Fruit fly (Drosophila melanogaster) whole organism, embryonic: ENCODE data around the gene Mst98Cb.

Experiments
- Blimp-1 ChIP-seq: fragments of 200-800 bp; sonication (Bioruptor generic); optimal IDR thresholded peaks from 3 replicates; lab custom pipeline; 2018; ENCODE audit warnings: missing biosample characterization, missing genetic modification characterization, mild to moderate bottlenecking, moderate library complexity, missing genetic modification reagents
- CG10543 ChIP-seq: fragments of 200-800 bp; sonication (Bioruptor generic); optimal IDR thresholded peaks from 3 replicates; lab custom pipeline; 2017; ENCODE audit warnings: missing biosample characterization, mild to moderate bottlenecking, missing genetic modification characterization, moderate library complexity
- CG12236 ChIP-seq: fragments of 200-800 bp; sonication (Bioruptor generic); optimal IDR thresholded peaks from 2 replicates; lab custom pipeline; 2016; ENCODE audit warnings: missing biosample characterization, missing genetic modification characterization
- CG12744 ChIP-seq: fragments of 200-800 bp; sonication (Bioruptor generic); optimal IDR thresholded peaks from 2 replicates; lab custom pipeline; 2016; ENCODE audit warnings: missing biosample characterization, missing genetic modification characterization
- CG13296 ChIP-seq: fragments of 200-800 bp; sonication (Bioruptor generic); optimal IDR thresholded peaks from 3 replicates; lab custom pipeline; 2018; ENCODE audit warnings: missing biosample characterization, mild to moderate bottlenecking, missing genetic modification characterization
- CG13775 ChIP-seq: fragments of 200-800 bp; sonication (Bioruptor generic); optimal IDR thresholded peaks from 3 replicates; lab custom pipeline; 2017; ENCODE audit warnings: missing biosample characterization, mild to moderate bottlenecking, missing genetic modification characterization
- CG15514 ChIP-seq: fragments of 200-800 bp; sonication (Bioruptor generic); optimal IDR thresholded peaks from 3 replicates; lab custom pipeline; 2017; ENCODE audit warnings: missing biosample characterization, missing genetic modification characterization, mild to moderate bottlenecking, moderate library complexity, missing genetic modification reagents
- CG16863 ChIP-seq: fragments of 200-800 bp; sonication (Bioruptor generic); optimal IDR thresholded peaks from 3 replicates; lab custom pipeline; 2016; ENCODE audit warnings: missing biosample characterization, missing genetic modification characterization
- CG1792 ChIP-seq: fragments of 200-800 bp; sonication (Bioruptor generic); optimal IDR thresholded peaks from 2 replicates; lab custom pipeline; 2016; ENCODE audit warnings: missing biosample characterization, missing genetic modification characterization
- CG2202 ChIP-seq: fragments of 200-800 bp; sonication (Bioruptor generic); optimal IDR thresholded peaks from 2 replicates; lab custom pipeline; 2018; ENCODE audit warnings: missing biosample characterization, mild to moderate bottlenecking, missing genetic modification characterization
- CG30431 ChIP-seq: fragments of 200-800 bp; sonication (Bioruptor generic); optimal IDR thresholded peaks from 2 replicates; lab custom pipeline; 2017; ENCODE audit warnings: missing biosample characterization, missing genetic modification characterization
- CG43689 ChIP-seq: fragments of 200-800 bp; sonication (Bioruptor generic); IDR thresholded peaks from 2 replicates; pipeline ENCODE4 v1.3.6; 2022; ENCODE audit warnings: missing biosample characterization, missing genetic modification characterization
- CG6175 ChIP-seq: fragments of 200-800 bp; sonication (Bioruptor generic); IDR thresholded peaks from 3 replicates; pipeline ENCODE4 v1.3.6; 2022; ENCODE audit warnings: missing biosample characterization, missing genetic modification characterization
- CG6254 ChIP-seq: fragments of 200-800 bp; sonication (Bioruptor generic); optimal IDR thresholded peaks from 3 replicates; lab custom pipeline; 2017; ENCODE audit warnings: mild to moderate bottlenecking, missing biosample characterization, missing genetic modification reagents, missing genetic modification characterization
- D ChIP-seq, 2 experiments: fragments of 200-800 bp in 1 of 2; fragments of >200 bp in 1 of 2; sonication (Bioruptor generic) in 1 of 2; optimal IDR thresholded peaks; 2 replicates in 1 of 2; 3 replicates in 1 of 2; lab custom pipeline; 2017; ENCODE audit warnings: mild to moderate bottlenecking in 1 of 2, missing biosample characterization in 1 of 2, missing genetic modification characterization in 1 of 2, missing genetic modification reagents in 1 of 2
- Dfd ChIP-seq, 2 experiments: fragments of >200 bp; optimal IDR thresholded peaks; 2 replicates each; lab custom pipeline; 2017; ENCODE audit warnings: missing biosample characterization in 2 of 2, missing genetic modification characterization in 2 of 2
- Drgx ChIP-seq: fragments of 200-800 bp; sonication (Bioruptor generic); IDR thresholded peaks from 2 replicates; pipeline ENCODE4 v1.3.6; 2022; ENCODE audit warnings: missing biosample characterization, missing genetic modification characterization
- Ets65A ChIP-seq: fragments of 200-800 bp; sonication (Bioruptor generic); peaks from one replicate; lab custom pipeline; 2016; ENCODE audit warnings: missing biosample characterization, missing genetic modification characterization
- HLH4C ChIP-seq: fragments of 200-800 bp; sonication (Bioruptor generic); IDR thresholded peaks from 3 replicates; pipeline ENCODE4 v1.3.6; 2022; ENCODE audit warnings: missing biosample characterization, missing genetic modification characterization; ENCODE audit not compliant: partially characterized antibody
- HLH54F ChIP-seq: fragments of 200-800 bp; sonication (Bioruptor generic); optimal IDR thresholded peaks from 3 replicates; lab custom pipeline; 2016; ENCODE audit warnings: missing biosample characterization, missing genetic modification characterization
- HmgZ ChIP-seq: fragments of 200-800 bp; sonication (Bioruptor generic); optimal IDR thresholded peaks from 2 replicates; lab custom pipeline; 2018; ENCODE audit warnings: missing biosample characterization, mild to moderate bottlenecking, missing genetic modification characterization
- Hmx ChIP-seq: fragments of 200-800 bp; sonication (Bioruptor generic); optimal IDR thresholded peaks from 2 replicates; lab custom pipeline; 2016; ENCODE audit warnings: missing biosample characterization, missing genetic modification characterization
- MBD-R2 ChIP-seq: fragments of 200-800 bp; sonication (Bioruptor generic); IDR thresholded peaks from 2 replicates; pipeline ENCODE4 v1.3.6; 2022; ENCODE audit warnings: missing biosample characterization, missing genetic modification characterization
- Med ChIP-seq: fragments of 200-800 bp; sonication (Bioruptor generic); peaks from one replicate; lab custom pipeline; 2016; ENCODE audit warnings: missing biosample characterization, missing genetic modification characterization, mild to moderate bottlenecking, inconsistent platforms, moderate library complexity
- Rfx ChIP-seq: fragments of 200-800 bp; sonication (Bioruptor generic); IDR thresholded peaks from 2 replicates; pipeline ENCODE4 v1.3.6; 2022; ENCODE audit warnings: missing biosample characterization, missing genetic modification characterization
- Trl ChIP-seq, 3 experiments: fragments of >200 bp in 2 of 3; fragments of 200-800 bp in 1 of 3; sonication (Bioruptor generic) in 1 of 3; optimal IDR thresholded peaks; 2 replicates in 1 of 3; 3 replicates in 2 of 3; lab custom pipeline; 2016 to 2017; ENCODE audit warnings: missing biosample characterization in 1 of 3, missing genetic modification characterization in 1 of 3
- abd-A ChIP-seq: fragments of 200-800 bp; sonication (Bioruptor generic); optimal IDR thresholded peaks from 3 replicates; lab custom pipeline; 2019; ENCODE audit warnings: missing biosample characterization, mild to moderate bottlenecking, missing genetic modification characterization, moderate library complexity
- ase ChIP-seq: fragments of 200-800 bp; sonication (Bioruptor generic); IDR thresholded peaks from 3 replicates; pipeline ENCODE4 v1.3.6; 2022; ENCODE audit warnings: missing biosample characterization, missing genetic modification characterization
- az2 ChIP-seq: fragments of 200-800 bp; sonication (Bioruptor generic); optimal IDR thresholded peaks from 3 replicates; lab custom pipeline; 2016; ENCODE audit warnings: missing biosample characterization, missing genetic modification characterization
- btn ChIP-seq: fragments of 200-800 bp; sonication (Bioruptor generic); optimal IDR thresholded peaks from 2 replicates; lab custom pipeline; 2016; ENCODE audit warnings: missing biosample characterization, missing genetic modification characterization
- cas ChIP-seq: fragments of 200-800 bp; sonication (Bioruptor generic); IDR thresholded peaks from 2 replicates; pipeline ENCODE4 v1.3.6; 2022; ENCODE audit warnings: missing biosample characterization, missing genetic modification characterization
- cwo ChIP-seq: fragments of 200-800 bp; sonication (Bioruptor generic); optimal IDR thresholded peaks from 3 replicates; lab custom pipeline; 2017; ENCODE audit warnings: missing biosample characterization, missing genetic modification characterization, mild to moderate bottlenecking, moderate library complexity, missing genetic modification reagents
- da ChIP-seq: fragments of 200-800 bp; sonication (Bioruptor generic); optimal IDR thresholded peaks from 2 replicates; lab custom pipeline; 2016; ENCODE audit warnings: missing biosample characterization, missing genetic modification characterization
- dimm ChIP-seq: fragments of 200-800 bp; sonication (Bioruptor generic); IDR thresholded peaks from 2 replicates; pipeline ENCODE4 v1.3.6; 2022; ENCODE audit warnings: missing biosample characterization, missing genetic modification characterization
- ewg ChIP-seq: fragments of 200-800 bp; sonication (Bioruptor generic); optimal IDR thresholded peaks from 3 replicates; lab custom pipeline; 2017; ENCODE audit warnings: mild to moderate bottlenecking, missing biosample characterization, missing genetic modification reagents, missing genetic modification characterization
- gsb ChIP-seq: fragments of 200-800 bp; sonication (Bioruptor generic); IDR thresholded peaks from 2 replicates; pipeline ENCODE4 v1.3.6; 2022; ENCODE audit warnings: missing biosample characterization, missing genetic modification characterization
- ken ChIP-seq: fragments of 200-800 bp; sonication (Bioruptor generic); IDR thresholded peaks from 3 replicates; pipeline ENCODE4 v1.3.6; 2022; ENCODE audit warnings: missing biosample characterization, missing genetic modification characterization
- maf-S ChIP-seq: fragments of 200-800 bp; sonication (Bioruptor generic); optimal IDR thresholded peaks from 2 replicates; lab custom pipeline; 2016; ENCODE audit warnings: missing biosample characterization, missing genetic modification characterization
- pan ChIP-seq, 4 experiments: fragments of >200 bp in 3 of 4; fragments of 200-800 bp in 1 of 4; sonication (Bioruptor generic) in 1 of 4; optimal IDR thresholded peaks in 3 of 4; IDR thresholded peaks in 1 of 4; 2 replicates each; pipeline versions ENCODE4 v1.3.6 to Lab custom; 2017 to 2022; ENCODE audit warnings: missing biosample characterization in 2 of 4, missing genetic modification characterization in 2 of 4, mixed read lengths in 1 of 4
- row ChIP-seq: fragments of 200-800 bp; sonication (Bioruptor generic); IDR thresholded peaks from 3 replicates; pipeline ENCODE4 v1.3.6; 2022; ENCODE audit warnings: missing biosample characterization, missing genetic modification characterization
- slbo ChIP-seq: fragments of 200-800 bp; sonication (Bioruptor generic); IDR thresholded peaks from 2 replicates; pipeline ENCODE4 v1.3.6; 2022; ENCODE audit warnings: missing biosample characterization, missing genetic modification characterization
- sug ChIP-seq: fragments of 200-800 bp; optimal IDR thresholded peaks from 2 replicates; lab custom pipeline; 2019; ENCODE audit warnings: missing biosample characterization, mild to moderate bottlenecking, missing genetic modification characterization, moderate library complexity
- tgo ChIP-seq: fragments of 200-800 bp; sonication (Bioruptor generic); IDR thresholded peaks from 3 replicates; pipeline ENCODE4 v1.3.6; 2022; ENCODE audit warnings: missing biosample characterization, missing genetic modification characterization
- ttk ChIP-seq: fragments of 200-800 bp; sonication (Bioruptor generic); IDR thresholded peaks from 2 replicates; pipeline ENCODE4 v2.1.2; 2022; ENCODE audit warnings: missing biosample characterization, missing genetic modification characterization
- vvl ChIP-seq: fragments of 200-800 bp; sonication (Bioruptor generic); IDR thresholded peaks from 2 replicates; pipeline ENCODE4 v1.3.6; 2022; ENCODE audit warnings: missing biosample characterization, missing genetic modification characterization

Mst98Cb gene

DNA sequence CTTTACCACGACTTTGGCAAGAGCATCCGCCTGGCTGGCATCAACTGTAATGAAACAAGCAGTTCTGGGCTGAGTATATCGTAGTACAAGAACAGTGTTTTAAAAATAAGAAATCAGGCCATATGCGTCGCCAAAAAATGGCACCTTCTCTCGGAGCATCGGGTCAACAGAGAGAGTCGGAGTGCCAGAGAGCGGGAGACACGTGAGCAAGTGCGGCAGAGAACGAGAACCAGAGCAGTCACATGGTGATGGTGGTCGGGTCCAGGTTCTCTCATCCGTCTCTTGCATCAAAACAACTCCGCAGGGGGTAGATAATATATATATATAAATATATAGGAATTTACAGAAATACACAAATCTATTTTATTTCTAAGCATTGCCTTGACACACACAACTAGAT lies 32.2 kb downstream of the Mst98Cb start:
- TF ChIP-seq CG30431 (GFP tag; lab: Kevin White, UChicago) (no peak), da (GFP tag; lab: Kevin White, UChicago) (no peak), CG13775 (GFP tag; lab: Kevin White, UChicago) (no peak), cas (GFP tag; lab: Robert Waterston, UW) (no peak), ewg (no peak), sug (tag; lab: Kevin White, UChicago) (peak; percentile 89), slbo (GFP tag; lab: Robert Waterston, UW) (no peak), cwo (GFP tag; lab: Kevin White, UChicago) (peak; percentile 23), Med (peak; percentile 1), CG10543 (GFP tag; lab: Kevin White, UChicago) (peak; percentile 5), btn (GFP tag; lab: Kevin White, UChicago) (no peak), HLH54F (GFP tag; lab: Kevin White, UChicago) (no peak), maf-S (GFP tag; lab: Kevin White, UChicago) (no peak), Trl (optimal IDR thresholded peaks at IDR 0.05; lab: Kevin White, UChicago) (peak; percentile 59 to 78), Trl (GFP tag; optimal IDR thresholded peaks at IDR 0.05; lab: Kevin White, UChicago) (no peak)

DNA sequence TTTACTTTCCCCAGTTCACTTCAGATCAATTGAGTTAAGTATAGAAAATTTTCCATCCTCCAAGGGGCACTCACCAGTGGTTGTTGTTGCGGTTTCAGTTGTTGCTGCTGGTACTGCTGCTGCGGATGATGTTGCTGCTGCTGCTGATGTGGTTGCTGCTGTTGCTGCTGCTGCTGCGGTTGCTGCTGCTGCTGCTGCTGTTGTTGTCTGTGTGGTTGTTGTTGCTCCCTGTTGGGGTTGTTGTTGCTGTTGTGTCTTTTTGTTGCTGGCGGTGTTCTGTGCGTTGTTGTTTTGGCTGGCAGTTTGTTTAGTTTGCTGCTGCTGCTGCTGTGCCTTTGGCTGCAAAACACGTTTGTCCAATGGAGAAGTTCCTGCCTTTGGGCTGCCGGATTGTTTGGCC lies 32.8 kb downstream of the Mst98Cb start:
- TF ChIP-seq Ets65A (GFP tag; lab: Kevin White, UChicago) (peak; percentile 42), Dfd (GFP tag; optimal IDR thresholded peaks at IDR 0.05; lab: Kevin White, UChicago) (peak in 1 of 2 experiments; percentile 87), Med (peak; percentile 32), CG12236 (GFP tag; lab: Kevin White, UChicago) (no peak)

- no peak for TF ChIP-seq HLH4C
- TF ChIP-seq MBD-R2 (GFP tag; lab: Robert Waterston, UW) = no peak
- no peak for TF ChIP-seq dimm
- TF ChIP-seq vvl (GFP tag; lab: Robert Waterston, UW) = no peak
- TF ChIP-seq pan (optimal IDR thresholded peaks at IDR 0.05; lab: Kevin White, UChicago) = no peak
- TF ChIP-seq pan (GFP tag; optimal IDR thresholded peaks at IDR 0.05 in 1 of 2, IDR thresholded peaks at IDR 0.05 in 1 of 2) = no peak
- peak; percentile 96 for TF ChIP-seq CG15514
- no peak for TF ChIP-seq ase (GFP tag; lab: Robert Waterston, UW)
- peak; percentile 100 for TF ChIP-seq CG16863 (GFP tag; lab: Kevin White, UChicago)
- no peak for TF ChIP-seq Rfx (GFP tag; lab: Robert Waterston, UW)
- no peak for TF ChIP-seq tgo (GFP tag; lab: Robert Waterston, UW)
- TF ChIP-seq CG6254 (GFP tag; lab: Kevin White, UChicago) = peak; percentile 99
- TF ChIP-seq D (optimal IDR thresholded peaks at IDR 0.05; lab: Kevin White, UChicago) = peak; percentile 15
- TF ChIP-seq D (GFP tag; optimal IDR thresholded peaks at IDR 0.05; lab: Kevin White, UChicago) = peak; percentile 98
- TF ChIP-seq gsb (GFP tag; lab: Robert Waterston, UW) = no peak
- peak; percentile 98 for TF ChIP-seq CG2202 (tag; lab: Kevin White, UChicago)
- TF ChIP-seq CG13296 (GFP tag; lab: Kevin White, UChicago) = peak; percentile 99
- TF ChIP-seq CG12744 = peak; percentile 99
- no peak for TF ChIP-seq row
- TF ChIP-seq az2 (GFP tag; lab: Kevin White, UChicago) = peak; percentile 100
- TF ChIP-seq Drgx (GFP tag; lab: Robert Waterston, UW) = no peak
- TF ChIP-seq Blimp-1 (GFP tag; lab: Kevin White, UChicago) = peak; percentile 97
- peak; percentile 100 for TF ChIP-seq Med
- peak; percentile 98 for TF ChIP-seq Hmx (GFP tag; lab: Kevin White, UChicago)
- TF ChIP-seq sug (tag; lab: Kevin White, UChicago) = peak; percentile 98
- no peak for TF ChIP-seq ken (GFP tag; lab: Robert Waterston, UW)
- TF ChIP-seq Dfd (GFP tag; optimal IDR thresholded peaks at IDR 0.05; lab: Kevin White, UChicago) = peak in 1 of 2 experiments; percentile 70
- no peak for TF ChIP-seq ttk (GFP tag; lab: Robert Waterston, UW)
- TF ChIP-seq CG6175 (GFP tag; lab: Robert Waterston, UW) = no peak
- TF ChIP-seq abd-A (tag; lab: Kevin White, UChicago) = peak; percentile 98
- peak; percentile 99 for TF ChIP-seq HmgZ
- TF ChIP-seq CG1792 (GFP tag; lab: Kevin White, UChicago) = peak; percentile 99
- TF ChIP-seq CG43689 = no peak
These were observed 33.8 kb downstream of the Mst98Cb start for dm6 chr3R:28326150-28326965.
